Fruit fly (Drosophila melanogaster): Measurements from ENCODE around the gene hdly.

DNA sequence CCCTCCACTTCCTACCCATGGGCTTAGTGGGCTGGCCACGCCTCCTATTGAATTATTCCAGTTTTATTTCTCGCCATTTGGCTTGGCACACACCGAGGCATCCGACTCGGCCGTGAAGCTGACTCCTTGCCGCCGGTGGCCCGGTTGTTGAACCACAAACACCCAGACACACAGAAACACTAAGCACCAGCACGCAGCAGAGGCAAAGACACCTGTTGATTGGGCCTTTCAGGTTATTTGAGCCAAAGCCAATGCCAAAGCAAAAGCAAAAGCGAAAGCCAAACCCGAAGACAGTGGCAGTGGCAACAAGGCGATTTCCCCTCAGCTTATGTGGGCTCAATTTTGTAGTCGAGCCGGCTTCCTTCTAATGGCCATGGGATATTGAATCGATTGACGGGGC, 32.7 kb downstream of the hdly start:
- TF ChIP-seq insv (optimal IDR thresholded peaks at IDR 0.05): no peak
- TF ChIP-seq Sin3A (optimal IDR thresholded peaks at IDR 0.05): no peak
- no peak for TF ChIP-seq psq (optimal IDR thresholded peaks at IDR 0.05)
- TF ChIP-seq ttk (optimal IDR thresholded peaks at IDR 0.05): no peak
- no peak for TF ChIP-seq h (optimal IDR thresholded peaks at IDR 0.05)
